Fruit fly (Drosophila melanogaster) whole organism, pupa: ENCODE measurements around the gene CG1421.

Experiments used
- CG10348 ChIP-seq: fragments of 200-800 bp; sonication (Bioruptor generic); IDR thresholded peaks from 2 replicates; pipeline ENCODE4 v1.3.6; 2022; ENCODE audit warnings: missing biosample characterization, missing genetic modification characterization
- CG12605 ChIP-seq: fragments of 200-800 bp; sonication (Bioruptor generic); IDR thresholded peaks from 2 replicates; pipeline ENCODE4 v1.3.6; 2022; ENCODE audit warnings: missing biosample characterization, missing genetic modification characterization
- CG13204 ChIP-seq: fragments of 200-800 bp; sonication (Bioruptor generic); optimal IDR thresholded peaks from 2 replicates; lab custom pipeline; 2018; ENCODE audit warnings: missing biosample characterization, mild to moderate bottlenecking, missing genetic modification characterization, moderate library complexity
- CG14655 ChIP-seq: fragments of 200-800 bp; sonication (Bioruptor generic); optimal IDR thresholded peaks from 3 replicates; lab custom pipeline; 2017; ENCODE audit warnings: mild to moderate bottlenecking, missing biosample characterization, missing genetic modification reagents, missing genetic modification characterization
- CG15710 ChIP-seq: fragments of 200-800 bp; sonication (Bioruptor generic); optimal IDR thresholded peaks from 2 replicates; lab custom pipeline; 2018; ENCODE audit warnings: missing biosample characterization, mild to moderate bottlenecking, missing genetic modification characterization, moderate library complexity
- CG17806 ChIP-seq: fragments of 200-800 bp; sonication (Bioruptor generic); optimal IDR thresholded peaks from 2 replicates; lab custom pipeline; 2018; ENCODE audit warnings: missing biosample characterization, mild to moderate bottlenecking, missing genetic modification characterization, moderate library complexity
- CG32121 ChIP-seq: fragments of 200-800 bp; sonication (Bioruptor generic); IDR thresholded peaks from 2 replicates; pipeline ENCODE4 v1.3.6; 2022; ENCODE audit warnings: missing biosample characterization, missing genetic modification characterization
- CG34367 ChIP-seq: fragments of 200-800 bp; sonication (Bioruptor generic); optimal IDR thresholded peaks from 2 replicates; lab custom pipeline; 2018; ENCODE audit warnings: missing biosample characterization, mild to moderate bottlenecking, missing genetic modification characterization
- CG4496 ChIP-seq: fragments of 200-800 bp; sonication (Bioruptor generic); IDR thresholded peaks from 3 replicates; pipeline ENCODE4 v1.3.6; 2022; ENCODE audit warnings: missing biosample characterization, missing genetic modification characterization
- CG8159 ChIP-seq: fragments of 200-800 bp; sonication (Bioruptor generic); optimal IDR thresholded peaks from 3 replicates; lab custom pipeline; 2018; ENCODE audit warnings: missing biosample characterization, mild to moderate bottlenecking, missing genetic modification characterization, moderate library complexity
- CG8301 ChIP-seq: fragments of 200-800 bp; sonication (Bioruptor generic); optimal IDR thresholded peaks from 2 replicates; lab custom pipeline; 2018; ENCODE audit warnings: missing biosample characterization, mild to moderate bottlenecking, missing genetic modification characterization
- CG9948 ChIP-seq: fragments of 200-800 bp; sonication (Bioruptor generic); optimal IDR thresholded peaks from 2 replicates; lab custom pipeline; 2018; ENCODE audit warnings: missing biosample characterization, mild to moderate bottlenecking, missing genetic modification characterization, moderate library complexity
- D1 ChIP-seq: fragments of 200-800 bp; sonication (Bioruptor generic); optimal IDR thresholded peaks from 2 replicates; lab custom pipeline; 2018; ENCODE audit warnings: missing biosample characterization, mild to moderate bottlenecking, missing genetic modification characterization, moderate library complexity
- EcR ChIP-seq: fragments of 200-800 bp; sonication (Bioruptor generic); optimal IDR thresholded peaks from 3 replicates; lab custom pipeline; 2019; ENCODE audit warnings: missing biosample characterization, missing genetic modification characterization, mild to moderate bottlenecking, moderate library complexity, missing genetic modification reagents
- Ets98B ChIP-seq: fragments of 200-800 bp; sonication (Bioruptor generic); IDR thresholded peaks from 2 replicates; pipeline ENCODE4 v1.3.6; 2022; ENCODE audit warnings: missing biosample characterization, missing genetic modification characterization
- Pif1A ChIP-seq: fragments of 200-800 bp; sonication (Bioruptor generic); optimal IDR thresholded peaks from 3 replicates; lab custom pipeline; 2016; ENCODE audit warnings: missing biosample characterization, missing genetic modification characterization
- Pif1B ChIP-seq: fragments of 200-800 bp; sonication (Bioruptor generic); optimal IDR thresholded peaks from 3 replicates; lab custom pipeline; 2016; ENCODE audit warnings: missing biosample characterization, missing genetic modification characterization
- Snoo ChIP-seq: fragments of 200-800 bp; sonication (Bioruptor generic); optimal IDR thresholded peaks from 3 replicates; lab custom pipeline; 2017; ENCODE audit warnings: missing biosample characterization, mild to moderate bottlenecking, missing genetic modification characterization, inconsistent platforms
- fd96Ca ChIP-seq: fragments of 200-800 bp; sonication (Bioruptor generic); IDR thresholded peaks from 3 replicates; pipeline ENCODE4 v1.3.6; 2022; ENCODE audit warnings: missing biosample characterization, missing genetic modification characterization
- gl ChIP-seq: fragments of 200-800 bp; sonication (Bioruptor generic); optimal IDR thresholded peaks from 2 replicates; lab custom pipeline; 2018; ENCODE audit warnings: missing biosample characterization, mild to moderate bottlenecking, missing genetic modification characterization
- rn ChIP-seq: fragments of 200-800 bp; sonication (Bioruptor generic); IDR thresholded peaks from 2 replicates; pipeline ENCODE4 v1.3.6; 2022; ENCODE audit warnings: missing biosample characterization, missing genetic modification characterization

CG1421 gene

dm6 chr2L:21902693-21903092, at the start of gene CG1421:
Gene CG1421 (plus strand): TSS chr2L:21902993.
- no peak for TF ChIP-seq Pif1A
- TF ChIP-seq CG15710 (tag; lab: Kevin White, UChicago): no peak
- no peak for TF ChIP-seq CG34367 (tag; lab: Kevin White, UChicago)
- no peak for TF ChIP-seq CG17806
- TF ChIP-seq EcR (GFP tag; lab: Kevin White, UChicago): no peak
- no peak for TF ChIP-seq CG9948 (tag; lab: Kevin White, UChicago)
- no peak for TF ChIP-seq CG8301
- no peak for TF ChIP-seq Snoo (tag; lab: Kevin White, UChicago)
- TF ChIP-seq Pif1B: no peak
- no peak for TF ChIP-seq CG8159 (tag; lab: Kevin White, UChicago)
- TF ChIP-seq CG4496 (GFP tag; lab: Robert Waterston, UW): no peak
- TF ChIP-seq CG12605: no peak
- TF ChIP-seq CG10348 (GFP tag; lab: Robert Waterston, UW): no peak
- TF ChIP-seq CG14655 (GFP tag; lab: Kevin White, UChicago): no peak
- TF ChIP-seq fd96Ca (GFP tag; lab: Robert Waterston, UW): no peak
- no peak for TF ChIP-seq CG32121 (GFP tag; lab: Robert Waterston, UW)
- no peak for TF ChIP-seq rn
- no peak for TF ChIP-seq CG13204 (GFP tag; lab: Kevin White, UChicago)
- TF ChIP-seq gl (tag; lab: Kevin White, UChicago): no peak
- TF ChIP-seq Ets98B (GFP tag; lab: Robert Waterston, UW): no peak

- TF ChIP-seq CG8159 (tag; lab: Kevin White, UChicago) (no peak), Pif1B (no peak), Ets98B (GFP tag; lab: Robert Waterston, UW) (no peak), CG4496 (GFP tag; lab: Robert Waterston, UW) (no peak), CG32121 (GFP tag; lab: Robert Waterston, UW) (no peak), CG9948 (tag; lab: Kevin White, UChicago) (no peak)
Observed at dm6 chr2L:21853416-21853815, 49.4 kb upstream of the CG1421 start.

dm6 chr2L:21855064-21855463, 47.7 kb upstream of the CG1421 start:
- TF ChIP-seq CG8159 (tag; lab: Kevin White, UChicago) (no peak), CG13204 (GFP tag; lab: Kevin White, UChicago) (no peak), D1 (tag; lab: Kevin White, UChicago) (no peak), Pif1B (no peak), CG32121 (GFP tag; lab: Robert Waterston, UW) (no peak), EcR (GFP tag; lab: Kevin White, UChicago) (no peak), CG8301 (no peak), CG9948 (tag; lab: Kevin White, UChicago) (no peak), CG12605 (no peak), rn (no peak)

dm6 chr2L:21855824-21856223, 47.0 kb upstream of the CG1421 start:
- no peak for TF ChIP-seq Pif1B
- TF ChIP-seq, all 21 proteins: peak for 0

dm6 chr2L:21857744-21858143, 45.0 kb upstream of the CG1421 start:
- TF ChIP-seq CG8159 (tag; lab: Kevin White, UChicago) (no peak), gl (tag; lab: Kevin White, UChicago) (no peak), CG10348 (GFP tag; lab: Robert Waterston, UW) (no peak), CG13204 (GFP tag; lab: Kevin White, UChicago) (no peak), rn (no peak), fd96Ca (GFP tag; lab: Robert Waterston, UW) (no peak), Snoo (tag; lab: Kevin White, UChicago) (no peak)
- TF ChIP-seq, all 21 proteins: peak for 0

dm6 chr2L:21860566-21860965, 42.2 kb upstream of the CG1421 start:
- TF ChIP-seq CG13204 (GFP tag; lab: Kevin White, UChicago): peak; percentile 4
- TF ChIP-seq CG12605: no peak
- TF ChIP-seq CG8159 (tag; lab: Kevin White, UChicago): no peak
- no peak for TF ChIP-seq Pif1A
- no peak for TF ChIP-seq CG32121 (GFP tag; lab: Robert Waterston, UW)
- TF ChIP-seq CG8301: no peak
- TF ChIP-seq, all 21 proteins: peak for 1

- peak; percentile 23; the same call in 1 of the 2 replicates for TF ChIP-seq CG32121 (GFP tag; lab: Robert Waterston, UW)
- no peak for TF ChIP-seq CG9948 (tag; lab: Kevin White, UChicago)
- no peak for TF ChIP-seq Ets98B (GFP tag; lab: Robert Waterston, UW)
- peak; percentile 1 for TF ChIP-seq gl (tag; lab: Kevin White, UChicago)
- no peak for TF ChIP-seq CG8301
- peak; percentile 28 for TF ChIP-seq CG13204 (GFP tag; lab: Kevin White, UChicago)
- peak; percentile 27; the same call in 1 of the 3 replicates for TF ChIP-seq fd96Ca (GFP tag; lab: Robert Waterston, UW)
- no peak for TF ChIP-seq D1 (tag; lab: Kevin White, UChicago)
- peak; percentile 68 for TF ChIP-seq EcR (GFP tag; lab: Kevin White, UChicago)
- peak; percentile 79 for TF ChIP-seq CG4496 (GFP tag; lab: Robert Waterston, UW)
- TF ChIP-seq CG17806: no peak
- no peak for TF ChIP-seq CG15710 (tag; lab: Kevin White, UChicago)
- TF ChIP-seq Pif1A: no peak
Observed at dm6 chr2L:21863544-21863945, 39.2 kb upstream of the CG1421 start.
